Fruit fly (Drosophila melanogaster): ENCODE results near the gene CG14989.

The CG14989 gene

dm6 chr3L:4099194-4099593 lies 11.8 kb downstream of the CG14989 start (continued):
- TF ChIP-seq CG12071 (GFP tag; optimal IDR thresholded peaks at IDR 0.05) (no peak), cad (GFP tag; optimal IDR thresholded peaks at IDR 0.05) (no peak), gsb-n (tag; optimal IDR thresholded peaks at IDR 0.05) (no peak), CG16815 (GFP tag; optimal IDR thresholded peaks at IDR 0.05) (no peak), prd (optimal IDR thresholded peaks at IDR 0.05) (no peak), prd (GFP tag; IDR thresholded peaks at IDR 0.05) (no peak), insv (GFP tag; optimal IDR thresholded peaks at IDR 0.05) (no peak), CTCF (GFP tag; optimal IDR thresholded peaks at IDR 0.05) (no peak), CG13894 (tag; optimal IDR thresholded peaks at IDR 0.05) (no peak), fu2 (GFP tag; optimal IDR thresholded peaks at IDR 0.05) (no peak), caup (GFP tag; optimal IDR thresholded peaks at IDR 0.05; ENCODE audit: severe bottlenecking) (peak; percentile 14), CG12155 (GFP tag; optimal IDR thresholded peaks at IDR 0.05) (no peak), CG8388 (GFP tag; optimal IDR thresholded peaks at IDR 0.05) (no peak), Med (GFP tag) (peak; percentile 21), CG43689 (GFP tag; IDR thresholded peaks at IDR 0.05) (no peak), CG6689 (GFP tag; IDR thresholded peaks at IDR 0.05) (no peak), Awh (GFP tag; IDR thresholded peaks at IDR 0.05) (no peak), exex (tag; optimal IDR thresholded peaks at IDR 0.05) (peak; percentile 95), Pdp1 (GFP tag; optimal IDR thresholded peaks at IDR 0.05) (peak in 1 of 2 experiments; percentile 37), dpn (GFP tag; optimal IDR thresholded peaks at IDR 0.05) (no peak), NfI (GFP tag; optimal IDR thresholded peaks at IDR 0.05) (no peak), MTF-1 (GFP tag; optimal IDR thresholded peaks at IDR 0.05; ENCODE audit: borderline replicate concordance) (no peak), CG7357 (GFP tag; IDR thresholded peaks at IDR 0.05) (no peak), CG1529 (GFP tag; optimal IDR thresholded peaks at IDR 0.05) (no peak), CG8281 (tag; optimal IDR thresholded peaks at IDR 0.05) (no peak), Mes4 (GFP tag; optimal IDR thresholded peaks at IDR 0.05) (no peak), tio (GFP tag; optimal IDR thresholded peaks at IDR 0.05) (no peak), lov (optimal IDR thresholded peaks at IDR 0.05) (no peak), lov (GFP tag; IDR thresholded peaks at IDR 0.05) (no peak), sug (tag; optimal IDR thresholded peaks at IDR 0.05) (peak; percentile 73), grn (GFP tag; optimal IDR thresholded peaks at IDR 0.05) (peak; percentile 32), CG14710 (tag; optimal IDR thresholded peaks at IDR 0.05) (no peak), CG15601 (tag; optimal IDR thresholded peaks at IDR 0.05) (peak; percentile 3), CG3281 (GFP tag; optimal IDR thresholded peaks at IDR 0.05) (no peak), Mrtf (GFP tag; IDR thresholded peaks at IDR 0.05) (no peak), CG1233 (GFP tag; optimal IDR thresholded peaks at IDR 0.05) (no peak), CG11398 (GFP tag; optimal IDR thresholded peaks at IDR 0.05) (no peak), Optix (GFP tag; IDR thresholded peaks at IDR 0.05) (no peak), CG2120 (GFP tag; optimal IDR thresholded peaks at IDR 0.05) (no peak), CG7928 (GFP tag; optimal IDR thresholded peaks at IDR 0.05) (no peak), Scr (GFP tag; IDR thresholded peaks at IDR 0.05; ENCODE audit: partially characterized antibody) (no peak), CG3726 (GFP tag; IDR thresholded peaks at IDR 0.05) (no peak), CG6254 (GFP tag; optimal IDR thresholded peaks at IDR 0.05) (no peak), CG13123 (GFP tag; optimal IDR thresholded peaks at IDR 0.05) (no peak), lab (GFP tag; optimal IDR thresholded peaks at IDR 0.05) (peak; percentile 5), sd (tag; optimal IDR thresholded peaks at IDR 0.05) (peak; percentile 1), bigmax (GFP tag; optimal IDR thresholded peaks at IDR 0.05) (no peak), cwo (GFP tag; optimal IDR thresholded peaks at IDR 0.05) (peak; percentile 52), sqz (GFP tag; optimal IDR thresholded peaks at IDR 0.05) (no peak), CG17568 (GFP tag; optimal IDR thresholded peaks at IDR 0.05) (no peak), Atf6 (GFP tag; IDR thresholded peaks at IDR 0.05) (no peak), gt (GFP tag; IDR thresholded peaks at IDR 0.05) (no peak)

Measured in whole organism, embryonic.